Worm (Caenorhabditis elegans) whole organism, L1 larva: ENCODE data around the gene srz-19.

Experiments used
- F16B12.6 ChIP-seq: fragments of 150-350 bp; optimal IDR thresholded peaks from 2 replicates; lab custom pipeline; 2014; ENCODE audit warnings: missing biosample characterization, missing genetic modification characterization
- aha-1 ChIP-seq: fragments of 150-350 bp; optimal IDR thresholded peaks from 2 replicates; lab custom pipeline; 2014; ENCODE audit warnings: missing biosample characterization, missing genetic modification characterization
- blmp-1 ChIP-seq: fragments of 150-350 bp; optimal IDR thresholded peaks from 2 replicates; lab custom pipeline; 2014; ENCODE audit warnings: missing biosample characterization, missing genetic modification characterization
- ceh-8 ChIP-seq: fragments of 200-800 bp; sonication (Bioruptor generic); optimal IDR thresholded peaks from 2 replicates; lab custom pipeline; 2018; ENCODE audit warnings: mild to moderate bottlenecking, missing genetic modification characterization, moderate library complexity, missing compliant biosample characterization
- ceh-82 ChIP-seq, 3 experiments: fragments of 150-350 bp in 1 of 3; sonication (generic microtip) in 2 of 3; optimal IDR thresholded peaks; 2 replicates each; lab custom pipeline; 2014 to 2017; ENCODE audit warnings: missing biosample characterization in 3 of 3, missing genetic modification characterization in 3 of 3
- ces-1 ChIP-seq: fragments of 150-350 bp; optimal IDR thresholded peaks from 2 replicates; lab custom pipeline; 2014; ENCODE audit warnings: missing biosample characterization, missing genetic modification reagents, missing genetic modification characterization
- dpl-1 ChIP-seq, 3 experiments: fragments of 150-350 bp in 2 of 3; sonication (generic microtip) in 1 of 3; optimal IDR thresholded peaks; 2 replicates each; lab custom pipeline; 2014 to 2017; ENCODE audit warnings: missing biosample characterization in 3 of 3, missing genetic modification characterization in 3 of 3, missing genetic modification reagents in 3 of 3
- efl-1 ChIP-seq, 4 experiments: fragments of 150-350 bp; optimal IDR thresholded peaks in 3 of 4; peaks in 1 of 4; 1 replicate in 1 of 4; 2 replicates in 3 of 4; lab custom pipeline; 2014; ENCODE audit warnings: missing biosample characterization in 2 of 4, missing genetic modification characterization in 2 of 4, missing genetic modification reagents in 2 of 4
- efl-3 ChIP-seq: fragments of 200-800 bp; sonication (Bioruptor generic); optimal IDR thresholded peaks from 2 replicates; lab custom pipeline; 2018; ENCODE audit warnings: mild to moderate bottlenecking, missing genetic modification characterization, missing compliant biosample characterization
- egl-13 ChIP-seq: sonication (generic microtip); optimal IDR thresholded peaks from 2 replicates; lab custom pipeline; 2016; ENCODE audit warnings: missing genotype, missing genetic modification reagents, missing genetic modification characterization, missing compliant biosample characterization
- ets-5 ChIP-seq: fragments of 200-800 bp; sonication (Bioruptor generic); IDR thresholded peaks from 2 replicates; pipeline ENCODE4 v1.3.6; 2022; ENCODE audit warnings: missing genetic modification characterization, missing compliant biosample characterization
- fkh-4 ChIP-seq: sonication (generic microtip); optimal IDR thresholded peaks from 2 replicates; lab custom pipeline; 2016; ENCODE audit warnings: missing compliant biosample characterization, missing genetic modification characterization, borderline replicate concordance
- fos-1 ChIP-seq: fragments of 150-350 bp; optimal IDR thresholded peaks from 2 replicates; lab custom pipeline; 2014; ENCODE audit warnings: missing biosample characterization, missing genetic modification characterization
- grh-1 ChIP-seq: fragments of 200-800 bp; sonication (Bioruptor generic); IDR thresholded peaks from 2 replicates; pipeline ENCODE4 v1.3.6; 2022; ENCODE audit warnings: missing genetic modification reagents, missing genetic modification characterization, missing compliant biosample characterization
- hlh-17 ChIP-seq: fragments of 200-800 bp; sonication (Bioruptor generic); optimal IDR thresholded peaks from 2 replicates; lab custom pipeline; 2018; ENCODE audit warnings: missing genetic modification characterization, mild to moderate bottlenecking, missing compliant biosample characterization, moderate library complexity, borderline replicate concordance
- irx-1 ChIP-seq: sonication (generic microtip); optimal IDR thresholded peaks from 2 replicates; lab custom pipeline; 2016; ENCODE audit warnings: missing genetic modification characterization, missing compliant biosample characterization
- jun-1 ChIP-seq: fragments of 150-350 bp; optimal IDR thresholded peaks from 2 replicates; lab custom pipeline; 2014; ENCODE audit warnings: missing biosample characterization, missing genetic modification reagents, missing genetic modification characterization
- lin-13 ChIP-seq: fragments of 150-350 bp; optimal IDR thresholded peaks from 2 replicates; lab custom pipeline; 2014; ENCODE audit warnings: missing biosample characterization, missing genetic modification reagents, missing genetic modification characterization
- lin-15B ChIP-seq: fragments of 150-350 bp; sonication (generic microtip); optimal IDR thresholded peaks from 3 replicates; lab custom pipeline; 2014; ENCODE audit warnings: missing biosample characterization, missing genetic modification characterization
- lin-39 ChIP-seq: fragments of 150-350 bp; optimal IDR thresholded peaks from 2 replicates; lab custom pipeline; 2014; ENCODE audit warnings: missing biosample characterization, missing genetic modification reagents, missing genetic modification characterization
- lir-3 ChIP-seq: sonication (generic microtip); optimal IDR thresholded peaks from 2 replicates; lab custom pipeline; 2016; ENCODE audit warnings: mild to moderate bottlenecking, missing genetic modification characterization, moderate library complexity, missing compliant biosample characterization; ENCODE audit not compliant: poor library complexity
- mef-2 ChIP-seq: fragments of 150-350 bp; optimal IDR thresholded peaks from 2 replicates; lab custom pipeline; 2014; ENCODE audit warnings: missing biosample characterization, missing genetic modification characterization
- nhr-11 ChIP-seq: fragments of 150-350 bp; optimal IDR thresholded peaks from 2 replicates; lab custom pipeline; 2014; ENCODE audit warnings: missing biosample characterization, missing genetic modification characterization
- nhr-12 ChIP-seq: sonication (generic microtip); optimal IDR thresholded peaks from 2 replicates; lab custom pipeline; 2017; ENCODE audit warnings: missing biosample characterization, missing genetic modification characterization
- nhr-20 ChIP-seq: sonication (generic microtip); optimal IDR thresholded peaks from 2 replicates; lab custom pipeline; 2016; ENCODE audit warnings: mild to moderate bottlenecking, missing genetic modification characterization, missing compliant biosample characterization
- nhr-28 ChIP-seq: fragments of 150-350 bp; optimal IDR thresholded peaks from 2 replicates; lab custom pipeline; 2014; ENCODE audit warnings: missing biosample characterization, missing genetic modification characterization
- nhr-47 ChIP-seq: sonication (generic microtip); optimal IDR thresholded peaks from 2 replicates; lab custom pipeline; 2016; ENCODE audit warnings: mild to moderate bottlenecking, missing genetic modification characterization, moderate library complexity, missing compliant biosample characterization
- nhr-71 ChIP-seq: sonication (generic microtip); optimal IDR thresholded peaks from 2 replicates; lab custom pipeline; 2016; ENCODE audit warnings: mild to moderate bottlenecking, missing genetic modification characterization, moderate library complexity, missing compliant biosample characterization
- nhr-76 ChIP-seq: sonication (generic microtip); optimal IDR thresholded peaks from 2 replicates; lab custom pipeline; 2017; ENCODE audit warnings: missing biosample characterization, missing genetic modification characterization
- nhr-85 ChIP-seq: sonication (generic microtip); peaks from one replicate; lab custom pipeline; 2016; ENCODE audit warnings: missing genetic modification characterization, inconsistent platforms, missing compliant biosample characterization
- pax-3 ChIP-seq: fragments of 200-800 bp; sonication (Bioruptor generic); optimal IDR thresholded peaks from 2 replicates; lab custom pipeline; 2018; ENCODE audit warnings: mild to moderate bottlenecking, missing genetic modification characterization, moderate library complexity, missing compliant biosample characterization
- pqm-1 ChIP-seq: sonication (generic microtip); optimal IDR thresholded peaks from 3 replicates; lab custom pipeline; 2017; ENCODE audit warnings: missing biosample characterization, missing genetic modification characterization
- skn-1 ChIP-seq: fragments of 150-350 bp; optimal IDR thresholded peaks from 2 replicates; lab custom pipeline; 2014; ENCODE audit warnings: missing biosample characterization, missing genetic modification characterization
- sox-4 ChIP-seq: sonication (generic microtip); optimal IDR thresholded peaks from 2 replicates; lab custom pipeline; 2016; ENCODE audit warnings: missing genetic modification characterization, missing compliant biosample characterization
- sptf-1 ChIP-seq: fragments of 150-350 bp; optimal IDR thresholded peaks from 2 replicates; lab custom pipeline; 2014; ENCODE audit warnings: missing biosample characterization, missing genetic modification characterization
- sup-37 ChIP-seq: fragments of 200-800 bp; sonication (Bioruptor generic); optimal IDR thresholded peaks from 2 replicates; lab custom pipeline; 2018; ENCODE audit warnings: mild to moderate bottlenecking, missing genetic modification characterization, missing compliant biosample characterization
- unc-130 ChIP-seq: fragments of 150-350 bp; optimal IDR thresholded peaks from 2 replicates; lab custom pipeline; 2017; ENCODE audit warnings: missing biosample characterization, missing genetic modification characterization, inconsistent platforms
- unc-30 ChIP-seq: sonication (generic microtip); optimal IDR thresholded peaks from 2 replicates; lab custom pipeline; 2017; ENCODE audit warnings: missing biosample characterization, missing genetic modification characterization
- unc-62 ChIP-seq: fragments of 150-350 bp; optimal IDR thresholded peaks from 2 replicates; lab custom pipeline; 2014; ENCODE audit warnings: missing biosample characterization, missing genetic modification reagents, missing genetic modification characterization
- unc-98 ChIP-seq: fragments of 200-800 bp; sonication (Bioruptor generic); IDR thresholded peaks from 2 replicates; pipeline ENCODE4 v1.3.6; 2022; ENCODE audit warnings: missing genetic modification characterization, missing compliant biosample characterization
- xbp-1 ChIP-seq: sonication (generic microtip); optimal IDR thresholded peaks from 2 replicates; lab custom pipeline; 2016; ENCODE audit warnings: missing genetic modification characterization, missing compliant biosample characterization
- zag-1 ChIP-seq: fragments of 150-350 bp; optimal IDR thresholded peaks from 2 replicates; lab custom pipeline; 2014; ENCODE audit warnings: missing biosample characterization, missing genetic modification characterization
- ztf-4 ChIP-seq: fragments of 150-350 bp; optimal IDR thresholded peaks from 2 replicates; lab custom pipeline; 2014; ENCODE audit warnings: missing biosample characterization, missing genetic modification characterization

The srz-19 gene

DNA sequence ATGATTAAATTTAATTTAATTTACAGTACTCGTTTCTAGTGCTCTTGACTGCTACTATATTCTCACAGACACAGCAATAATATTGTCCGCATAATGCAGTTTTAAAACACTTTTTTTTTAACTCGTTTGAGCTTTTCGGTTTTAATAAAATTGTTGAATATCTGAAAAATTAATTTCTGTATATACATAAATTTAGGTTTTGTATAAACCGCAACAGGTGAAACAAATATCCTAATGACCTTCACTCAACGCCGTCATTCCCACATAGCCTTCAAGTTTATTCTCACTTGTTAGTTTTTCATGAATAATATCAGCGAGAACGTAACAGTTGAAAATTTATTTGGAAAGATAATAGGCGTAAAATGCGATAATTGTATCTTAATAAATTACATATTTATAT is at the start of gene srz-19:
Gene srz-19 (plus strand): TSS at position 301 of the 400 bp plus-strand sequence.
- TF ChIP-seq lir-3 (tag; lab: Kevin White, UChicago) (no peak), unc-98 (GFP tag; lab: Robert Waterston, UW) (no peak), nhr-20 (no peak), aha-1 (no peak), jun-1 (tag; lab: Kevin White, UChicago) (no peak), irx-1 (no peak), nhr-12 (tag; lab: Kevin White, UChicago) (no peak), ets-5 (GFP tag; lab: Robert Waterston, UW) (no peak), fos-1 (tag; lab: Kevin White, UChicago) (no peak), unc-62 (no peak), lin-13 (GFP tag; lab: Kevin White, UChicago) (no peak), fkh-4 (tag; lab: Kevin White, UChicago) (no peak), pax-3 (tag; lab: Kevin White, UChicago) (no peak), skn-1 (tag; lab: Kevin White, UChicago) (no peak), lin-39 (tag; lab: Kevin White, UChicago) (no peak), unc-130 (tag; lab: Kevin White, UChicago) (no peak), unc-30 (tag; lab: Kevin White, UChicago) (no peak), ceh-8 (GFP tag; lab: Kevin White, UChicago) (no peak), zag-1 (tag; lab: Kevin White, UChicago) (no peak)

- TF ChIP-seq blmp-1 (tag; lab: Kevin White, UChicago): peak; percentile 93
- TF ChIP-seq nhr-28 (tag; lab: Kevin White, UChicago): no peak
- TF ChIP-seq ceh-82 (tag; optimal IDR thresholded peaks at IDR 0.05; lab: Kevin White, UChicago): no peak
- no peak for TF ChIP-seq mef-2 (tag; lab: Kevin White, UChicago)
- peak; percentile 46 for TF ChIP-seq nhr-85 (tag; lab: Kevin White, UChicago)
- TF ChIP-seq egl-13 (tag; lab: Kevin White, UChicago): no peak
- TF ChIP-seq lin-13 (GFP tag; lab: Kevin White, UChicago): no peak
- TF ChIP-seq fos-1 (tag; lab: Kevin White, UChicago): no peak
These were observed 49.7 kb upstream of the srz-19 start for ce11 chrIV:3869875-3870274.

DNA sequence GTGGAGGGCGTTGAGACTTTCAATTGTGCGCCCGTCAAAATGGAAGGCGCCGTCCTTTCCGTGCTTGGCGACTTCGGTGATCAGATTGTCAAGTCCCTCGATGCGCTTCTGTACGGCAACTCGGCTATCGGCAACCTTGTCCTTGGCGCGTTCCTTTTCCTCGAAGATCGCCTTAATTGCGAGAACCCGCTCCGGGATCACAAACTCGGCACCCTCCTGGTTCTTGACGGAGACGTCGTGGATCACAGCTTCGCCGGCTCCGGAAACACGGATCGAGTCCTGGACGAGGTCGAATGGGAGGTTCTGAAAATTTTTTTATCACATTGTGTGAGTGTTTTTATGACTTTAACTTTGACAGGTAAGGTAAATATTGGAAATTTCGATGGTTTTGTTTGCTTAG is 46.4 kb upstream of the srz-19 start:
- TF ChIP-seq pqm-1 (no peak), nhr-76 (tag; lab: Kevin White, UChicago) (no peak), xbp-1 (tag; lab: Kevin White, UChicago) (no peak), nhr-71 (tag; lab: Kevin White, UChicago) (no peak), efl-1 (optimal IDR thresholded peaks at IDR 0.05; lab: Kevin White, UChicago) (no peak), efl-1 (GFP tag; optimal IDR thresholded peaks at IDR 0.05 in 1 of 2; lab: Kevin White, UChicago) (no peak), dpl-1 (GFP tag; optimal IDR thresholded peaks at IDR 0.05; lab: Kevin White, UChicago) (no peak), efl-3 (GFP tag; lab: Kevin White, UChicago) (no peak), nhr-11 (tag; lab: Kevin White, UChicago) (no peak), ztf-4 (tag; lab: Kevin White, UChicago) (no peak), nhr-47 (tag; lab: Kevin White, UChicago) (no peak), F16B12.6 (tag; lab: Kevin White, UChicago) (no peak), sup-37 (GFP tag; lab: Kevin White, UChicago) (no peak)

- TF ChIP-seq sox-4 (tag; lab: Kevin White, UChicago): no peak
- no peak for TF ChIP-seq efl-1 (optimal IDR thresholded peaks at IDR 0.05; lab: Kevin White, UChicago)
- TF ChIP-seq efl-1 (GFP tag; optimal IDR thresholded peaks at IDR 0.05 in 1 of 2; lab: Kevin White, UChicago): no peak
- TF ChIP-seq sptf-1: no peak
- no peak for TF ChIP-seq nhr-28 (tag; lab: Kevin White, UChicago)
- TF ChIP-seq jun-1 (tag; lab: Kevin White, UChicago): no peak
- TF ChIP-seq ztf-4 (tag; lab: Kevin White, UChicago): no peak
- no peak for TF ChIP-seq nhr-71 (tag; lab: Kevin White, UChicago)
- TF ChIP-seq ces-1: no peak
- TF ChIP-seq dpl-1 (GFP tag; optimal IDR thresholded peaks at IDR 0.05; lab: Kevin White, UChicago): no peak
- TF ChIP-seq grh-1 (GFP tag; lab: Robert Waterston, UW): no peak
- TF ChIP-seq nhr-76 (tag; lab: Kevin White, UChicago): no peak
- TF ChIP-seq skn-1 (tag; lab: Kevin White, UChicago): no peak
- TF ChIP-seq lin-15B (tag; lab: Kevin White, UChicago): no peak
- no peak for TF ChIP-seq zag-1 (tag; lab: Kevin White, UChicago)
- no peak for TF ChIP-seq hlh-17 (GFP tag; lab: Kevin White, UChicago)
These were observed 45.9 kb upstream of the srz-19 start, which contains the start of gene F37C4.5 for ce11 chrIV:3873706-3874105. F37C4.5 (minus strand) TSS chrIV:3873806.
